Fruit fly (Drosophila melanogaster) whole organism, embryonic: ENCODE results near the gene CG43245.

Experiments used
- Blimp-1 ChIP-seq: fragments of 200-800 bp; sonication (Bioruptor generic); optimal IDR thresholded peaks from 3 replicates; lab custom pipeline; 2018; ENCODE audit warnings: missing biosample characterization, missing genetic modification characterization, mild to moderate bottlenecking, moderate library complexity, missing genetic modification reagents
- CG10543 ChIP-seq: fragments of 200-800 bp; sonication (Bioruptor generic); optimal IDR thresholded peaks from 3 replicates; lab custom pipeline; 2017; ENCODE audit warnings: missing biosample characterization, mild to moderate bottlenecking, missing genetic modification characterization, moderate library complexity
- CG11398 ChIP-seq: fragments of 200-800 bp; sonication (Bioruptor generic); optimal IDR thresholded peaks from 2 replicates; lab custom pipeline; 2016; ENCODE audit warnings: missing biosample characterization, missing genetic modification characterization
- CG12744 ChIP-seq: fragments of 200-800 bp; sonication (Bioruptor generic); optimal IDR thresholded peaks from 2 replicates; lab custom pipeline; 2016; ENCODE audit warnings: missing biosample characterization, missing genetic modification characterization
- CG14050 ChIP-seq: fragments of 200-800 bp; sonication (Bioruptor generic); IDR thresholded peaks from 3 replicates; pipeline ENCODE4 v1.3.6; 2022; ENCODE audit warnings: missing biosample characterization, missing genetic modification characterization
- CG1529 ChIP-seq: fragments of 200-800 bp; sonication (Bioruptor generic); optimal IDR thresholded peaks from 3 replicates; lab custom pipeline; 2018; ENCODE audit warnings: missing biosample characterization, missing genetic modification characterization
- CG1603 ChIP-seq: fragments of 200-800 bp; sonication (Bioruptor generic); optimal IDR thresholded peaks from 2 replicates; lab custom pipeline; 2019; ENCODE audit warnings: missing biosample characterization, mild to moderate bottlenecking, missing genetic modification characterization, moderate library complexity
- CG16863 ChIP-seq: fragments of 200-800 bp; sonication (Bioruptor generic); optimal IDR thresholded peaks from 3 replicates; lab custom pipeline; 2016; ENCODE audit warnings: missing biosample characterization, missing genetic modification characterization
- CG2129 ChIP-seq: fragments of 200-800 bp; sonication (Bioruptor generic); IDR thresholded peaks from 2 replicates; pipeline ENCODE4 v1.3.6; 2022; ENCODE audit warnings: missing biosample characterization, missing genetic modification characterization; ENCODE audit not compliant: partially characterized antibody
- CG32772 ChIP-seq: fragments of 200-800 bp; sonication (Bioruptor generic); IDR thresholded peaks from 2 replicates; pipeline ENCODE4 v1.3.6; 2022; ENCODE audit warnings: missing biosample characterization, missing genetic modification characterization
- CG3838 ChIP-seq: fragments of 200-800 bp; sonication (Bioruptor generic); optimal IDR thresholded peaks from 3 replicates; lab custom pipeline; 2016; ENCODE audit warnings: missing biosample characterization, missing genetic modification characterization
- CG4404 ChIP-seq: fragments of 200-800 bp; sonication (Bioruptor generic); IDR thresholded peaks from 2 replicates; pipeline ENCODE4 v1.3.6; 2022; ENCODE audit warnings: missing biosample characterization, missing genetic modification characterization
- CG6683 ChIP-seq: fragments of 200-800 bp; sonication (Bioruptor generic); optimal IDR thresholded peaks from 2 replicates; lab custom pipeline; 2017; ENCODE audit warnings: missing biosample characterization, mild to moderate bottlenecking, missing genetic modification characterization, missing genetic modification reagents
- CG6854 ChIP-seq: fragments of 200-800 bp; sonication (Bioruptor generic); optimal IDR thresholded peaks from 3 replicates; lab custom pipeline; 2017; ENCODE audit warnings: missing biosample characterization, mild to moderate bottlenecking, missing genetic modification characterization
- CG7357 ChIP-seq: fragments of 200-800 bp; sonication (Bioruptor generic); IDR thresholded peaks from 3 replicates; pipeline ENCODE4 v1.3.6; 2022; ENCODE audit warnings: missing biosample characterization, missing genetic modification characterization
- CG7372 ChIP-seq: fragments of 200-800 bp; sonication (Bioruptor generic); IDR thresholded peaks from 2 replicates; pipeline ENCODE4 v1.3.6; 2022; ENCODE audit warnings: missing biosample characterization, missing genetic modification characterization
- CG8281 ChIP-seq: fragments of 200-800 bp; sonication (Bioruptor generic); optimal IDR thresholded peaks from 2 replicates; lab custom pipeline; 2018; ENCODE audit warnings: missing biosample characterization, mild to moderate bottlenecking, missing genetic modification characterization, moderate library complexity
- CG8290 ChIP-seq, 3 experiments: fragments of 200-800 bp; sonication (Bioruptor generic); optimal IDR thresholded peaks; 2 replicates each; lab custom pipeline; 2016 to 2019; ENCODE audit warnings: missing biosample characterization in 3 of 3, missing genetic modification characterization in 3 of 3, mild to moderate bottlenecking in 2 of 3, moderate library complexity in 1 of 3
- CG9437 ChIP-seq: fragments of 200-800 bp; sonication (Bioruptor generic); optimal IDR thresholded peaks from 2 replicates; lab custom pipeline; 2018; ENCODE audit warnings: missing biosample characterization, mild to moderate bottlenecking, missing genetic modification characterization
- D ChIP-seq, 2 experiments: fragments of 200-800 bp in 1 of 2; fragments of >200 bp in 1 of 2; sonication (Bioruptor generic) in 1 of 2; optimal IDR thresholded peaks; 2 replicates in 1 of 2; 3 replicates in 1 of 2; lab custom pipeline; 2017; ENCODE audit warnings: mild to moderate bottlenecking in 1 of 2, missing biosample characterization in 1 of 2, missing genetic modification characterization in 1 of 2, missing genetic modification reagents in 1 of 2
- Dfd ChIP-seq, 2 experiments: fragments of >200 bp; optimal IDR thresholded peaks; 2 replicates each; lab custom pipeline; 2017; ENCODE audit warnings: missing biosample characterization in 2 of 2, missing genetic modification characterization in 2 of 2
- E2f2 ChIP-seq: fragments of 200-800 bp; sonication (Bioruptor generic); IDR thresholded peaks from 2 replicates; pipeline ENCODE4 v1.3.6; 2022; ENCODE audit warnings: missing biosample characterization, missing genetic modification characterization
- Ets97D ChIP-seq: fragments of 200-800 bp; sonication (Bioruptor generic); optimal IDR thresholded peaks from 3 replicates; lab custom pipeline; 2016; ENCODE audit warnings: missing biosample characterization, missing genetic modification characterization
- Fer2 ChIP-seq: fragments of 200-800 bp; sonication (Bioruptor generic); optimal IDR thresholded peaks from 2 replicates; lab custom pipeline; 2018; ENCODE audit warnings: missing biosample characterization, mild to moderate bottlenecking, missing genetic modification characterization, moderate library complexity
- Fer3 ChIP-seq: fragments of 200-800 bp; sonication (Bioruptor generic); optimal IDR thresholded peaks from 2 replicates; lab custom pipeline; 2018; ENCODE audit warnings: missing biosample characterization, mild to moderate bottlenecking, missing genetic modification characterization, moderate library complexity
- Hey ChIP-seq: fragments of 200-800 bp; sonication (Bioruptor generic); optimal IDR thresholded peaks from 3 replicates; lab custom pipeline; 2018; ENCODE audit warnings: missing biosample characterization, mild to moderate bottlenecking, missing genetic modification characterization
- Nf-YA ChIP-seq: fragments of 200-800 bp; sonication (Bioruptor generic); IDR thresholded peaks from 2 replicates; pipeline ENCODE4 v1.3.6; 2022; ENCODE audit warnings: missing biosample characterization, missing genetic modification characterization
- Oaz ChIP-seq: fragments of 200-800 bp; sonication (Bioruptor generic); IDR thresholded peaks from 2 replicates; pipeline ENCODE4 v1.3.6; 2022; ENCODE audit warnings: missing biosample characterization, missing genetic modification characterization
- PHDP ChIP-seq: fragments of 200-800 bp; sonication (Bioruptor generic); optimal IDR thresholded peaks from 3 replicates; lab custom pipeline; 2018; ENCODE audit warnings: missing biosample characterization, mild to moderate bottlenecking, missing genetic modification characterization, moderate library complexity
- Sox100B ChIP-seq: fragments of 200-800 bp; sonication (Bioruptor generic); optimal IDR thresholded peaks from 3 replicates; lab custom pipeline; 2018; ENCODE audit warnings: missing biosample characterization, mild to moderate bottlenecking, missing genetic modification characterization
- Xrp1 ChIP-seq: fragments of 200-800 bp; sonication (Bioruptor generic); IDR thresholded peaks from 2 replicates; pipeline ENCODE4 v1.3.6; 2022; ENCODE audit warnings: missing biosample characterization, missing genetic modification characterization
- br ChIP-seq: fragments of >200 bp; optimal IDR thresholded peaks from 2 replicates; lab custom pipeline; 2017
- bsh ChIP-seq, 2 experiments: fragments of 200-800 bp; sonication (Bioruptor generic); optimal IDR thresholded peaks; 2 replicates each; lab custom pipeline; 2017 to 2018; ENCODE audit warnings: mild to moderate bottlenecking in 2 of 2, missing biosample characterization in 2 of 2, missing genetic modification characterization in 2 of 2, moderate library complexity in 1 of 2
- cad ChIP-seq: fragments of >200 bp; optimal IDR thresholded peaks from 2 replicates; lab custom pipeline; 2017; ENCODE audit warnings: missing biosample characterization, missing genetic modification characterization
- dati ChIP-seq: fragments of 200-800 bp; sonication (Bioruptor generic); IDR thresholded peaks from 2 replicates; pipeline ENCODE4 v1.3.6; 2022; ENCODE audit warnings: missing biosample characterization, missing genetic modification characterization
- dmrt11E ChIP-seq: fragments of 200-800 bp; sonication (Bioruptor generic); optimal IDR thresholded peaks from 3 replicates; lab custom pipeline; 2018; ENCODE audit warnings: missing biosample characterization, mild to moderate bottlenecking, missing genetic modification characterization, moderate library complexity
- gcm2 ChIP-seq: fragments of 200-800 bp; sonication (Bioruptor generic); optimal IDR thresholded peaks from 2 replicates; lab custom pipeline; 2016; ENCODE audit warnings: missing biosample characterization, missing genetic modification characterization
- hkb ChIP-seq, 2 experiments: fragments of 200-800 bp in 1 of 2; fragments of >200 bp in 1 of 2; sonication (Bioruptor generic) in 1 of 2; IDR thresholded peaks in 1 of 2; optimal IDR thresholded peaks in 1 of 2; 2 replicates each; pipeline versions ENCODE4 v1.3.6 to Lab custom; 2017 to 2022; ENCODE audit warnings: missing biosample characterization in 1 of 2, missing genetic modification characterization in 1 of 2
- inv ChIP-seq: fragments of 200-800 bp; sonication (Bioruptor generic); IDR thresholded peaks from 2 replicates; pipeline ENCODE4 v1.3.6; 2022; ENCODE audit warnings: missing biosample characterization, missing genetic modification characterization; ENCODE audit not compliant: partially characterized antibody
- jumu ChIP-seq: fragments of 200-800 bp; sonication (Bioruptor generic); optimal IDR thresholded peaks from 3 replicates; lab custom pipeline; 2016; ENCODE audit warnings: missing biosample characterization, missing genetic modification characterization
- klu ChIP-seq: fragments of 200-800 bp; sonication (Bioruptor generic); IDR thresholded peaks from 2 replicates; pipeline ENCODE4 v1.3.6; 2022; ENCODE audit warnings: missing biosample characterization, missing genetic modification characterization
- lab ChIP-seq: fragments of 200-800 bp; sonication (Bioruptor generic); optimal IDR thresholded peaks from 3 replicates; lab custom pipeline; 2017; ENCODE audit warnings: missing biosample characterization, missing genetic modification characterization, mild to moderate bottlenecking, moderate library complexity, missing genetic modification reagents
- pita ChIP-seq: fragments of 200-800 bp; sonication (Bioruptor generic); optimal IDR thresholded peaks from 2 replicates; lab custom pipeline; 2017; ENCODE audit warnings: missing biosample characterization, mild to moderate bottlenecking, missing genetic modification characterization
- pros ChIP-seq: fragments of 200-800 bp; sonication (Bioruptor generic); optimal IDR thresholded peaks from 3 replicates; lab custom pipeline; 2019; ENCODE audit warnings: missing biosample characterization, mild to moderate bottlenecking, missing genetic modification characterization, moderate library complexity
- sug ChIP-seq: fragments of 200-800 bp; optimal IDR thresholded peaks from 2 replicates; lab custom pipeline; 2019; ENCODE audit warnings: missing biosample characterization, mild to moderate bottlenecking, missing genetic modification characterization, moderate library complexity
- tap ChIP-seq: fragments of 200-800 bp; optimal IDR thresholded peaks from 3 replicates; lab custom pipeline; 2019; ENCODE audit warnings: missing biosample characterization, mild to moderate bottlenecking, missing genetic modification characterization, moderate library complexity
- zen ChIP-seq: fragments of 200-800 bp; sonication (Bioruptor generic); optimal IDR thresholded peaks from 3 replicates; lab custom pipeline; 2018; ENCODE audit warnings: missing biosample characterization, mild to moderate bottlenecking, missing genetic modification characterization, moderate library complexity
- zfh1 ChIP-seq: fragments of 200-800 bp; sonication (Bioruptor generic); IDR thresholded peaks from 3 replicates; pipeline ENCODE4 v1.3.6; 2022; ENCODE audit warnings: missing biosample characterization, missing genetic modification characterization

Gene CG43245

DNA sequence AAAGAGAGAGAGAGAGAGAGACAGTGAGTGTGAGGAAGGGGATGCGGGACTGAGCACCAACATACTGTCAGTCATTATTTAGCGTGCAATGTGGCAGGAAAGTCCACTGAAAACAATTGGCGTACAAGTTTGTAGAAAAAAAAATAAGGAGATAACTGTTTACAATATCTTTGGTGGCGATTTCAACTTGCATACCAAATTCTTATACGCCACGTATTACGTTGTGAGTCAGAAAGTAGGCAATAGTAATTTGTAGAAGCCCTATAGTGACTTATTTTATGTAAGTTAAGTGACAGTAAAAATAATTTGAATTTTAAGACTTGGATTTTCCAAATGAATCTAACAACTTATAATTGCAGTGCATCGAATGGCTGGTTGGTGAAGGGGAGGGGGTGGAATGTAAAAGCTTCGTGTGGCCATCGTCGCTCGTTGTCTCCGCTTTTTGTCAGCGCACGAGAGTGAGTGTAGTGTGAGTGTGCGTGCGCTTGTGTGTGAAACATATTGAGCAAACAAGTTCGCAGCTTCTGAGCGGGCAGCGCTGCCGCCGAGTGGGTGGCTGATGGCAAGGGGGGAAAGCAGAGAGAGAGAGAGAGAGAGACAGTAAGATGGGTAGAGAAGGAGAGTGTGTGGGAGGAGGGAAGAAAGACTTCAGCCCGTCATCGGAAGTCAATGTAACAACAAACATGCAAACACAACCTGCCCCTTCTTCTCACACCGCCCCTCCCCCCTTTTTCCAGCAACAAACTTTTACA is 31.9 kb upstream of the CG43245 start (continued):
- TF ChIP-seq D (optimal IDR thresholded peaks at IDR 0.05; lab: Kevin White, UChicago) (no peak), D (GFP tag; optimal IDR thresholded peaks at IDR 0.05; lab: Kevin White, UChicago) (peak; percentile 97), CG2129 (GFP tag; lab: Robert Waterston, UW) (no peak), PHDP (peak; percentile 87), dmrt11E (tag; lab: Kevin White, UChicago) (peak; percentile 63), CG1603 (tag; lab: Kevin White, UChicago) (peak; percentile 46), Nf-YA (peak; percentile 95), pita (GFP tag; lab: Kevin White, UChicago) (no peak), CG7372 (peak; percentile 86), CG14050 (GFP tag; lab: Robert Waterston, UW) (peak; percentile 79), lab (GFP tag; lab: Kevin White, UChicago) (peak; percentile 98), CG8281 (tag; lab: Kevin White, UChicago) (peak; percentile 52), zen (peak; percentile 76), Hey (tag; lab: Kevin White, UChicago) (peak; percentile 47), cad (no peak), CG12744 (GFP tag; lab: Kevin White, UChicago) (peak; percentile 81), CG7357 (peak; percentile 89), CG9437 (GFP tag; lab: Kevin White, UChicago) (peak; percentile 88), hkb (optimal IDR thresholded peaks at IDR 0.05; lab: Kevin White, UChicago) (no peak), hkb (GFP tag; IDR thresholded peaks at IDR 0.05; lab: Robert Waterston, UW) (peak; percentile 94), CG3838 (GFP tag; lab: Kevin White, UChicago) (peak; percentile 13), Oaz (GFP tag; lab: Robert Waterston, UW) (peak; percentile 73), CG10543 (GFP tag; lab: Kevin White, UChicago) (peak; percentile 93), CG6854 (peak; percentile 85), tap (tag; lab: Kevin White, UChicago) (peak; percentile 95), CG32772 (GFP tag; lab: Robert Waterston, UW) (peak; percentile 91), inv (GFP tag; lab: Robert Waterston, UW) (no peak), Ets97D (GFP tag; lab: Kevin White, UChicago) (peak; percentile 68), Fer3 (tag; lab: Kevin White, UChicago) (peak; percentile 90), sug (tag; lab: Kevin White, UChicago) (peak; percentile 9), CG11398 (GFP tag; lab: Kevin White, UChicago) (peak; percentile 92), Sox100B (GFP tag; lab: Kevin White, UChicago) (peak; percentile 97), E2f2 (GFP tag; lab: Robert Waterston, UW) (peak; percentile 70), klu (GFP tag; lab: Robert Waterston, UW) (peak; percentile 78), CG6683 (peak; percentile 94), bsh (GFP tag; optimal IDR thresholded peaks at IDR 0.05; lab: Kevin White, UChicago) (peak; percentile 50 to 89), dati (GFP tag; lab: Robert Waterston, UW) (peak; percentile 66; the same call in 1 of the 2 replicates), gcm2 (GFP tag; lab: Kevin White, UChicago) (peak; percentile 68), zfh1 (GFP tag; lab: Robert Waterston, UW) (peak; percentile 97), Dfd (GFP tag; optimal IDR thresholded peaks at IDR 0.05; lab: Kevin White, UChicago) (no peak), Fer2 (tag; lab: Kevin White, UChicago) (peak; percentile 40), CG16863 (peak; percentile 92), Blimp-1 (GFP tag; lab: Kevin White, UChicago) (peak; percentile 94), jumu (peak; percentile 93), CG4404 (GFP tag; lab: Robert Waterston, UW) (peak; percentile 78), br (lab: Kevin White, UChicago) (no peak), Xrp1 (GFP tag; lab: Robert Waterston, UW) (peak; percentile 93), CG1529 (GFP tag; lab: Kevin White, UChicago) (peak; percentile 86), pros (GFP tag; lab: Kevin White, UChicago) (peak; percentile 39), CG8290 (GFP tag; optimal IDR thresholded peaks at IDR 0.05; lab: Kevin White, UChicago) (peak; percentile 71), CG8290 (tag; optimal IDR thresholded peaks at IDR 0.05; lab: Kevin White, UChicago) (peak in 1 of 2 experiments; percentile 64)
